Worm (Caenorhabditis elegans): ENCODE data around the gene srlf-36.

srlf-36 gene

ce11 chrV:626321-626720 lies 16.8 kb upstream of the srlf-36 start, which contains the start of gene F48G7.7:
F48G7.7 (minus strand) TSS chrV:626421.
- TF ChIP-seq him-1 (tag; optimal IDR thresholded peaks at IDR 0.05) (no peak), dao-5 (tag; optimal IDR thresholded peaks at IDR 0.05) (no peak), W03F9.2 (tag; optimal IDR thresholded peaks at IDR 0.05) (no peak)

- TF ChIP-seq W03F9.2 (tag; optimal IDR thresholded peaks at IDR 0.05) (no peak), him-1 (tag; optimal IDR thresholded peaks at IDR 0.05) (no peak), dao-5 (tag; optimal IDR thresholded peaks at IDR 0.05) (no peak)
Observed at ce11 chrV:624922-625321, 15.4 kb upstream of the srlf-36 start, which contains the start of gene srt-17. srt-17 (minus strand) TSS chrV:625022.

- TF ChIP-seq him-1 (tag; optimal IDR thresholded peaks at IDR 0.05), result no peak
- no peak for TF ChIP-seq W03F9.2 (tag; optimal IDR thresholded peaks at IDR 0.05)
- TF ChIP-seq dao-5 (tag; optimal IDR thresholded peaks at IDR 0.05), result no peak
Observed at ce11 chrV:622902-623301, 13.3 kb upstream of the srlf-36 start, which contains the start of gene F48G7.5. F48G7.5 (minus strand) TSS chrV:622935.

ce11 chrV:620987-621386 lies 11.4 kb upstream of the srlf-36 start:
- no peak for TF ChIP-seq dao-5 (tag; optimal IDR thresholded peaks at IDR 0.05)
- TF ChIP-seq him-1 (tag; optimal IDR thresholded peaks at IDR 0.05), result no peak
- TF ChIP-seq W03F9.2 (tag; optimal IDR thresholded peaks at IDR 0.05), result no peak

- TF ChIP-seq him-1 (tag; optimal IDR thresholded peaks at IDR 0.05), result no peak
- TF ChIP-seq dao-5 (tag; optimal IDR thresholded peaks at IDR 0.05), result no peak
- peak; percentile 36 for TF ChIP-seq W03F9.2 (tag; optimal IDR thresholded peaks at IDR 0.05)
Observed at ce11 chrV:619054-619453, 9.5 kb upstream of the srlf-36 start, which contains the start of gene F48G7.4. F48G7.4 (plus strand) TSS chrV:619453.

- no peak for TF ChIP-seq dao-5 (tag; optimal IDR thresholded peaks at IDR 0.05)
- no peak for TF ChIP-seq him-1 (tag; optimal IDR thresholded peaks at IDR 0.05)
- TF ChIP-seq W03F9.2 (tag; optimal IDR thresholded peaks at IDR 0.05), result no peak
Observed at ce11 chrV:617917-618316, 8.3 kb upstream of the srlf-36 start.

- no peak for TF ChIP-seq him-1 (tag; optimal IDR thresholded peaks at IDR 0.05)
- TF ChIP-seq W03F9.2 (tag; optimal IDR thresholded peaks at IDR 0.05), result no peak
- TF ChIP-seq dao-5 (tag; optimal IDR thresholded peaks at IDR 0.05), result no peak
Observed at ce11 chrV:615275-615674, 5.7 kb upstream of the srlf-36 start, which contains the start of gene F48G7.13. F48G7.13 (plus strand) TSS chrV:615575.

- TF ChIP-seq him-1 (tag; optimal IDR thresholded peaks at IDR 0.05) (no peak), dao-5 (tag; optimal IDR thresholded peaks at IDR 0.05) (no peak), W03F9.2 (tag; optimal IDR thresholded peaks at IDR 0.05) (no peak)
Observed at ce11 chrV:610217-610616, 646 bp upstream of the srlf-36 start, which contains the start of gene nhr-90. nhr-90 (plus strand) TSS chrV:610512.

ce11 chrV:608844-609243 lies 727 bp downstream of the srlf-36 start, which contains the start of gene srw-109:
srw-109 (minus strand) TSS chrV:608944.
- TF ChIP-seq him-1 (tag; optimal IDR thresholded peaks at IDR 0.05) (no peak), dao-5 (tag; optimal IDR thresholded peaks at IDR 0.05) (no peak), W03F9.2 (tag; optimal IDR thresholded peaks at IDR 0.05) (no peak)

- TF ChIP-seq him-1 (tag; optimal IDR thresholded peaks at IDR 0.05), result no peak
- no peak for TF ChIP-seq dao-5 (tag; optimal IDR thresholded peaks at IDR 0.05)
- TF ChIP-seq W03F9.2 (tag; optimal IDR thresholded peaks at IDR 0.05), result no peak
Observed at ce11 chrV:604105-604504, 5.5 kb downstream of the srlf-36 start, which contains the start of gene srlf-37. srlf-37 (minus strand) TSS chrV:604205.

- no peak for TF ChIP-seq dao-5 (tag; optimal IDR thresholded peaks at IDR 0.05)
- TF ChIP-seq W03F9.2 (tag; optimal IDR thresholded peaks at IDR 0.05), result no peak
- TF ChIP-seq him-1 (tag; optimal IDR thresholded peaks at IDR 0.05), result no peak
Observed at ce11 chrV:600231-600630, 9.3 kb downstream of the srlf-36 start, which contains the start of gene nhr-251. nhr-251 (plus strand) TSS chrV:600531.

ce11 chrV:599783-600182 lies 9.8 kb downstream of the srlf-36 start:
- no peak for TF ChIP-seq dao-5 (tag; optimal IDR thresholded peaks at IDR 0.05)
- TF ChIP-seq him-1 (tag; optimal IDR thresholded peaks at IDR 0.05), result no peak
- TF ChIP-seq W03F9.2 (tag; optimal IDR thresholded peaks at IDR 0.05), result no peak

- TF ChIP-seq dao-5 (tag; optimal IDR thresholded peaks at IDR 0.05), result no peak
- TF ChIP-seq him-1 (tag; optimal IDR thresholded peaks at IDR 0.05), result no peak
- no peak for TF ChIP-seq W03F9.2 (tag; optimal IDR thresholded peaks at IDR 0.05)
Observed at ce11 chrV:598626-599025, 10.9 kb downstream of the srlf-36 start.

- TF ChIP-seq dao-5 (tag; optimal IDR thresholded peaks at IDR 0.05) (no peak), W03F9.2 (tag; optimal IDR thresholded peaks at IDR 0.05) (no peak), him-1 (tag; optimal IDR thresholded peaks at IDR 0.05) (no peak)
Observed at ce11 chrV:597823-598222, 11.7 kb downstream of the srlf-36 start.

ce11 chrV:596923-597322 lies 12.6 kb downstream of the srlf-36 start:
- TF ChIP-seq him-1 (tag; optimal IDR thresholded peaks at IDR 0.05) (no peak), W03F9.2 (tag; optimal IDR thresholded peaks at IDR 0.05) (no peak), dao-5 (tag; optimal IDR thresholded peaks at IDR 0.05) (no peak)

Data from whole organism, L4/young adult.